Worm (Caenorhabditis elegans) whole organism, late embryonic: ENCODE results near the gene clec-47.
"Not testable (repeated sequence)": the region's sequence is repeated elsewhere in the genome, so short reads cannot be mapped to it uniquely, and the experiment has no call there.

Experiments
- C08G9.2 ChIP-seq: sonication (generic microtip); optimal IDR thresholded peaks from 2 replicates; lab custom pipeline; 2016; ENCODE audit warnings: mild to moderate bottlenecking, missing genetic modification characterization, moderate library complexity, missing compliant biosample characterization
- C38D4.7 ChIP-seq: fragments of 200-800 bp; sonication (Bioruptor generic); optimal IDR thresholded peaks from 2 replicates; lab custom pipeline; 2018; ENCODE audit warnings: mild to moderate bottlenecking, missing genetic modification characterization, moderate library complexity, missing compliant biosample characterization
- F13H6.1 ChIP-seq: sonication (generic microtip); optimal IDR thresholded peaks from 2 replicates; lab custom pipeline; 2016; ENCODE audit warnings: missing genetic modification characterization, missing compliant biosample characterization
- K02D7.2 ChIP-seq: sonication (generic microtip); optimal IDR thresholded peaks from 2 replicates; lab custom pipeline; 2017; ENCODE audit warnings: mild to moderate bottlenecking, missing genetic modification characterization, missing compliant biosample characterization
- K09A11.1 ChIP-seq: sonication (generic microtip); optimal IDR thresholded peaks from 2 replicates; lab custom pipeline; 2017; ENCODE audit warnings: antibody characterized with exemption, mild to moderate bottlenecking, missing genetic modification characterization, missing compliant biosample characterization; ENCODE audit not compliant: insufficient read depth
- ahr-1 ChIP-seq: sonication (generic microtip); optimal IDR thresholded peaks from 2 replicates; lab custom pipeline; 2016; ENCODE audit warnings: missing genetic modification characterization, missing compliant biosample characterization
- ceh-14 ChIP-seq: sonication (generic microtip); optimal IDR thresholded peaks from 2 replicates; lab custom pipeline; 2016; ENCODE audit warnings: missing genotype, missing genetic modification characterization, missing compliant biosample characterization
- ceh-18 ChIP-seq: sonication (generic microtip); optimal IDR thresholded peaks from 2 replicates; lab custom pipeline; 2016; ENCODE audit warnings: missing genetic modification characterization, missing compliant biosample characterization
- ceh-24 ChIP-seq: sonication (generic microtip); optimal IDR thresholded peaks from 2 replicates; lab custom pipeline; 2016; ENCODE audit warnings: mild to moderate bottlenecking, missing genetic modification characterization, missing compliant biosample characterization
- ceh-34 ChIP-seq: sonication (generic microtip); optimal IDR thresholded peaks from 2 replicates; lab custom pipeline; 2016; ENCODE audit warnings: mild to moderate bottlenecking, missing genetic modification characterization, missing compliant biosample characterization
- ceh-45 ChIP-seq: fragments of 200-800 bp; sonication (Bioruptor generic); IDR thresholded peaks from 2 replicates; pipeline ENCODE4 v1.3.6; 2022; ENCODE audit warnings: missing genetic modification reagents, missing genetic modification characterization, missing compliant biosample characterization
- che-1 ChIP-seq: sonication (generic microtip); optimal IDR thresholded peaks from 2 replicates; lab custom pipeline; 2016; ENCODE audit warnings: mild to moderate bottlenecking, missing genetic modification characterization, missing compliant biosample characterization
- dmd-4 ChIP-seq: sonication (generic microtip); optimal IDR thresholded peaks from 2 replicates; lab custom pipeline; 2016; ENCODE audit warnings: borderline replicate concordance, missing genetic modification characterization, missing compliant biosample characterization
- elt-2 ChIP-seq: sonication (generic microtip); optimal IDR thresholded peaks from 2 replicates; lab custom pipeline; 2016; ENCODE audit warnings: missing genetic modification reagents, missing genetic modification characterization, missing compliant biosample characterization
- ets-4 ChIP-seq: sonication (generic microtip); optimal IDR thresholded peaks from 2 replicates; lab custom pipeline; 2016; ENCODE audit warnings: missing genetic modification characterization, missing compliant biosample characterization
- eyg-1 ChIP-seq: sonication (generic microtip); optimal IDR thresholded peaks from 2 replicates; lab custom pipeline; 2016; ENCODE audit warnings: missing genotype, missing genetic modification characterization, missing compliant biosample characterization
- fkh-10 ChIP-seq: fragments of 150-350 bp; optimal IDR thresholded peaks from 2 replicates; lab custom pipeline; 2014; ENCODE audit warnings: missing biosample characterization, missing genetic modification reagents, missing genetic modification characterization
- hlh-13 ChIP-seq: fragments of 200-800 bp; sonication (Bioruptor generic); optimal IDR thresholded peaks from 2 replicates; lab custom pipeline; 2018; ENCODE audit warnings: mild to moderate bottlenecking, missing genetic modification characterization, missing compliant biosample characterization
- hlh-15 ChIP-seq: sonication (generic microtip); optimal IDR thresholded peaks from 2 replicates; lab custom pipeline; 2016; ENCODE audit warnings: missing genetic modification characterization, missing compliant biosample characterization
- hlh-6 ChIP-seq: sonication (generic microtip); optimal IDR thresholded peaks from 2 replicates; lab custom pipeline; 2016; ENCODE audit warnings: missing genotype, missing genetic modification characterization, missing compliant biosample characterization
- lin-11 ChIP-seq: fragments of 200-800 bp; sonication (Bioruptor generic); optimal IDR thresholded peaks from 2 replicates; lab custom pipeline; 2018; ENCODE audit warnings: mild to moderate bottlenecking, missing genetic modification characterization, missing compliant biosample characterization
- madf-2 ChIP-seq: sonication (generic microtip); optimal IDR thresholded peaks from 2 replicates; lab custom pipeline; 2017; ENCODE audit warnings: missing genetic modification characterization, missing compliant biosample characterization
- mec-3 ChIP-seq: sonication (generic microtip); optimal IDR thresholded peaks from 2 replicates; lab custom pipeline; 2016; ENCODE audit warnings: borderline replicate concordance, missing genetic modification characterization, missing compliant biosample characterization
- nhr-11 ChIP-seq: fragments of 150-350 bp; optimal IDR thresholded peaks from 2 replicates; lab custom pipeline; 2014; ENCODE audit warnings: missing biosample characterization, missing genetic modification characterization
- pax-1 ChIP-seq: fragments of 150-350 bp; optimal IDR thresholded peaks from 2 replicates; lab custom pipeline; 2014; ENCODE audit warnings: missing biosample characterization, missing genetic modification characterization
- pha-2 ChIP-seq: sonication (generic microtip); optimal IDR thresholded peaks from 2 replicates; lab custom pipeline; 2017; ENCODE audit warnings: mild to moderate bottlenecking, missing genetic modification characterization, missing compliant biosample characterization
- pha-4 ChIP-seq: fragments of 150-350 bp; optimal IDR thresholded peaks from 2 replicates; lab custom pipeline; 2018; ENCODE audit warnings: missing biosample characterization, missing genetic modification reagents, missing genetic modification characterization
- pqm-1 ChIP-seq: sonication (generic microtip); optimal IDR thresholded peaks from 2 replicates; lab custom pipeline; 2016; ENCODE audit warnings: missing genetic modification characterization, missing compliant biosample characterization
- ref-2 ChIP-seq: sonication (generic microtip); optimal IDR thresholded peaks from 2 replicates; lab custom pipeline; 2016; ENCODE audit warnings: missing genetic modification characterization, missing compliant biosample characterization
- rnt-1 ChIP-seq: sonication (generic microtip); optimal IDR thresholded peaks from 2 replicates; lab custom pipeline; 2016; ENCODE audit warnings: missing genetic modification characterization, missing compliant biosample characterization
- sdc-2 ChIP-seq: sonication (generic microtip); optimal IDR thresholded peaks from 2 replicates; lab custom pipeline; 2016; ENCODE audit warnings: missing genotype, missing genetic modification characterization, missing compliant biosample characterization
- sox-2 ChIP-seq: fragments of 200-800 bp; sonication (Bioruptor generic); IDR thresholded peaks from 2 replicates; pipeline ENCODE4 v1.3.6; 2022; ENCODE audit warnings: missing genetic modification reagents, missing genetic modification characterization, missing compliant biosample characterization
- sox-4 ChIP-seq: sonication (generic microtip); optimal IDR thresholded peaks from 2 replicates; lab custom pipeline; 2017; ENCODE audit warnings: mild to moderate bottlenecking, missing genetic modification characterization, inconsistent platforms, missing compliant biosample characterization
- tbx-2 ChIP-seq: sonication (generic microtip); optimal IDR thresholded peaks from 2 replicates; lab custom pipeline; 2016; ENCODE audit warnings: missing genetic modification characterization, missing compliant biosample characterization
- unc-42 ChIP-seq: sonication (generic microtip); optimal IDR thresholded peaks from 2 replicates; lab custom pipeline; 2016; ENCODE audit warnings: missing genotype, missing genetic modification characterization, missing compliant biosample characterization
- unc-86 ChIP-seq: sonication (generic microtip); optimal IDR thresholded peaks from 2 replicates; lab custom pipeline; 2016; ENCODE audit warnings: missing genetic modification characterization, missing compliant biosample characterization
- ztf-16 ChIP-seq: sonication (generic microtip); optimal IDR thresholded peaks from 2 replicates; lab custom pipeline; 2017; ENCODE audit warnings: missing genetic modification characterization, missing compliant biosample characterization

clec-47 gene

ce11 chrV:15197955-15198354 is 22.4 kb downstream of the clec-47 start, which contains the start of gene srw-1:
TSS of gene srw-1 (plus strand) at chrV:15198255.
- TF ChIP-seq hlh-15 (tag; lab: Kevin White, UChicago) (no peak), eyg-1 (tag; lab: Kevin White, UChicago) (no peak), pax-1 (no peak), sdc-2 (tag; lab: Kevin White, UChicago) (no peak), ahr-1 (tag; lab: Kevin White, UChicago) (no peak), C38D4.7 (GFP tag; lab: Kevin White, UChicago) (no peak), unc-86 (tag; lab: Kevin White, UChicago) (no peak), dmd-4 (tag; lab: Kevin White, UChicago) (no peak), rnt-1 (tag; lab: Kevin White, UChicago) (no peak), K02D7.2 (no peak), nhr-11 (no peak), F13H6.1 (tag; lab: Kevin White, UChicago) (no peak)

- no peak for TF ChIP-seq ref-2 (tag; lab: Kevin White, UChicago)
- no peak for TF ChIP-seq eyg-1 (tag; lab: Kevin White, UChicago)
- TF ChIP-seq ceh-45 (GFP tag; lab: Robert Waterston, UW): no peak
- TF ChIP-seq hlh-13 (GFP tag; lab: Kevin White, UChicago): no peak
- no peak for TF ChIP-seq ceh-14
- TF ChIP-seq K09A11.1 (tag; lab: Kevin White, UChicago): no peak
- TF ChIP-seq ceh-18 (tag; lab: Kevin White, UChicago): no peak
- TF ChIP-seq tbx-2: no peak
- no peak for TF ChIP-seq hlh-15 (tag; lab: Kevin White, UChicago)
- TF ChIP-seq, all 69 proteins: peak for 0
Observed at ce11 chrV:15199768-15200167, 24.2 kb downstream of the clec-47 start, which contains the start of gene Y75B12B.10. TSS of gene Y75B12B.10 (plus strand) at chrV:15200068.

- TF ChIP-seq hlh-6, pqm-1, pha-2 (tag; lab: Kevin White, UChicago): not testable (repeated sequence)
Observed at ce11 chrV:15207681-15208080, 32.1 kb downstream of the clec-47 start, which contains the start of gene C41G6.12. TSS of gene C41G6.12 (minus strand) at chrV:15207781.

DNA sequence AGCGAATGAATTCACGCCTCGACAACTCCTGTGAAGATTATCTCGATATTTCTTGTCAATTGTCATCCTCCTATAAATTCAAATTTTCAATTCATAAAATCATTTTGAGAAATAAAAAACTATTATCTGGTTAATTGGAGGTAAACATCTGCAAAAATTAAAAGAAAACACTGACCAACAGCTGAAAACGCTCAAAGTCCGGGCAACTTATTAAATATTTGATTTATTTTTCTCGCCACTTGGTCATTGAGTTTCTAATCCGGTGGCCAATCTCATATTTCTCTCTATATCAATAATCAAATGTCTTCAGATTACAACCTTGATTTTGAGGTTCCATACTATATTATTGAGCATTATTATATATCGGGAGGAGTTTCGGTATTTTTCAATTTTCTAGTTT is 36.3 kb downstream of the clec-47 start, which contains the start of gene sri-24:
Gene sri-24, plus strand, starts transcription at position 301 of the 400 bp plus-strand sequence.
- TF ChIP-seq C38D4.7 (GFP tag; lab: Kevin White, UChicago); ceh-24 (tag; lab: Kevin White, UChicago); sox-4 (tag; lab: Kevin White, UChicago): not testable (repeated sequence)
- TF ChIP-seq, all 69 proteins: peak for 0; not testable (repeated sequence) for 69

ce11 chrV:15215175-15215574 is 39.6 kb downstream of the clec-47 start, which contains the start of gene sri-26:
TSS of gene sri-26 (plus strand) at chrV:15215475.
- TF ChIP-seq tbx-2; ref-2 (tag; lab: Kevin White, UChicago); ztf-16 (tag; lab: Kevin White, UChicago): not testable (repeated sequence)

DNA sequence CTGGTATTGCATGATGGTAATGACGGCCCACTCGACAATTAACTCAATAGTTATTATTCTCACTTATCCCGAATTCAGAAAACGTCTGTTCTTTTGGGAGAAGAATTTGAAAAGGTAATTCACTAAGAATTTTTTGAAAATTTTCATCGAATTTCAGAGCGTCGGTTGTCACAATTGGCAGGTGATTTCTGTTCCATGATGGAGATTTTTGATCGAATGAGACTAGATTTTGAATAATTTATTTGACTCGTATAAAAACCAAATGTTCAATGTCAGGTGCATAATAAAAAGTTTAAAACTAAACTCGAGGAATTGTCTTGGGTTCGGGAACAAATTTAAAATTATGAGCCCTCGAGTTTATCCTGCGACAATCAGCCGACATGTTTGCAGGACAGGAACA is 41.1 kb downstream of the clec-47 start, which contains the start of gene sri-25:
Gene sri-25, plus strand, starts transcription at position 301 of the 400 bp plus-strand sequence.
- TF ChIP-seq che-1 (tag; lab: Kevin White, UChicago): no peak
- TF ChIP-seq ahr-1 (tag; lab: Kevin White, UChicago): no peak
- TF ChIP-seq sdc-2 (tag; lab: Kevin White, UChicago): no peak
- TF ChIP-seq ets-4 (tag; lab: Kevin White, UChicago): no peak
- TF ChIP-seq pha-2 (tag; lab: Kevin White, UChicago): no peak
- no peak for TF ChIP-seq hlh-13 (GFP tag; lab: Kevin White, UChicago)
- TF ChIP-seq ceh-34 (tag; lab: Kevin White, UChicago): no peak
- no peak for TF ChIP-seq sox-2 (GFP tag; lab: Robert Waterston, UW)
- no peak for TF ChIP-seq elt-2 (tag; lab: Kevin White, UChicago)
- TF ChIP-seq eyg-1 (tag; lab: Kevin White, UChicago): no peak
- no peak for TF ChIP-seq mec-3
- TF ChIP-seq madf-2 (tag; lab: Kevin White, UChicago): no peak
- no peak for TF ChIP-seq unc-42
- no peak for TF ChIP-seq fkh-10 (GFP tag; lab: Kevin White, UChicago)
- TF ChIP-seq C08G9.2 (tag; lab: Kevin White, UChicago): no peak
- no peak for TF ChIP-seq lin-11
- no peak for TF ChIP-seq tbx-2
- no peak for TF ChIP-seq C38D4.7 (GFP tag; lab: Kevin White, UChicago)
- TF ChIP-seq ceh-24 (tag; lab: Kevin White, UChicago): no peak
- no peak for TF ChIP-seq pha-4 (tag; lab: Kevin White, UChicago)
